Worm (Caenorhabditis elegans) whole organism, young adult: ENCODE results near the gene C54E4.4.

ENCODE experiments used
- Y56A3A.18 ChIP-seq: fragments of 200-800 bp; sonication (Bioruptor generic); IDR thresholded peaks from 2 replicates; pipeline ENCODE4 v1.3.6; 2022; ENCODE audit warnings: missing genetic modification reagents, missing genetic modification characterization, missing compliant biosample characterization
- cebp-2 ChIP-seq: fragments of 200-800 bp; sonication (Bioruptor generic); IDR thresholded peaks from 2 replicates; pipeline ENCODE4 v1.3.6; 2022; ENCODE audit warnings: missing genetic modification characterization, missing compliant biosample characterization
- let-607 ChIP-seq, 2 experiments: fragments of 200-800 bp in 1 of 2; sonication (Bioruptor generic) in 1 of 2; sonication (generic microtip) in 1 of 2; optimal IDR thresholded peaks; 2 replicates each; lab custom pipeline; 2016 to 2018; ENCODE audit warnings: mild to moderate bottlenecking in 2 of 2, missing compliant biosample characterization in 2 of 2, missing genetic modification characterization in 2 of 2, moderate library complexity in 2 of 2, missing genotype in 1 of 2
- lin-35 ChIP-seq, 3 experiments: fragments of 150-350 bp in 2 of 3; sonication (generic microtip) in 1 of 3; optimal IDR thresholded peaks; 2 replicates each; lab custom pipeline; 2014 to 2018; ENCODE audit warnings: missing biosample characterization in 3 of 3, missing genetic modification characterization in 3 of 3, missing genetic modification reagents in 3 of 3
- lsy-27 ChIP-seq: sonication (generic microtip); optimal IDR thresholded peaks from 2 replicates; lab custom pipeline; 2017; ENCODE audit warnings: missing genetic modification characterization, mild to moderate bottlenecking, missing compliant biosample characterization, antibody characterized with exemption, missing genotype, borderline replicate concordance; ENCODE audit not compliant: insufficient read depth
- nfya-2 ChIP-seq: fragments of 200-800 bp; sonication (Bioruptor generic); IDR thresholded peaks from 2 replicates; pipeline ENCODE4 v1.3.6; 2022; ENCODE audit warnings: missing genetic modification reagents, missing genetic modification characterization, missing compliant biosample characterization
- nhr-120 ChIP-seq: fragments of 200-800 bp; sonication (Bioruptor generic); IDR thresholded peaks from 2 replicates; pipeline ENCODE4 v1.3.6; 2022; ENCODE audit warnings: missing genetic modification characterization, missing compliant biosample characterization
- nhr-90 ChIP-seq: sonication (generic microtip); optimal IDR thresholded peaks from 2 replicates; lab custom pipeline; 2016; ENCODE audit warnings: missing genotype, mild to moderate bottlenecking, missing genetic modification characterization, missing compliant biosample characterization
- rcor-1 ChIP-seq: fragments of 200-800 bp; sonication (Bioruptor generic); IDR thresholded peaks from 2 replicates; pipeline ENCODE4 v1.3.6; 2022; ENCODE audit warnings: missing genetic modification reagents, missing genetic modification characterization, missing compliant biosample characterization
- snpc-1.1 ChIP-seq: sonication (generic microtip); optimal IDR thresholded peaks from 2 replicates; lab custom pipeline; 2017; ENCODE audit warnings: missing genetic modification characterization, mild to moderate bottlenecking, missing compliant biosample characterization, antibody characterized with exemption, moderate library complexity, missing genotype, missing genetic modification reagents; ENCODE audit not compliant: insufficient read depth
- snpc-4 ChIP-seq, 5 experiments: fragments of 150-350 bp in 1 of 5; sonication (generic microtip) in 4 of 5; optimal IDR thresholded peaks; 2 replicates each; lab custom pipeline; 2014 to 2018; ENCODE audit warnings: missing genetic modification characterization in 5 of 5, missing biosample characterization in 3 of 5, antibody characterized with exemption in 2 of 5, mild to moderate bottlenecking in 2 of 5, missing compliant biosample characterization in 2 of 5, missing genotype in 2 of 5, moderate library complexity in 2 of 5, missing genetic modification reagents in 1 of 5
- xnd-1 ChIP-seq: sonication (generic microtip); optimal IDR thresholded peaks from 2 replicates; lab custom pipeline; 2016; ENCODE audit warnings: missing genotype, missing genetic modification reagents, missing genetic modification characterization, missing compliant biosample characterization

DNA sequence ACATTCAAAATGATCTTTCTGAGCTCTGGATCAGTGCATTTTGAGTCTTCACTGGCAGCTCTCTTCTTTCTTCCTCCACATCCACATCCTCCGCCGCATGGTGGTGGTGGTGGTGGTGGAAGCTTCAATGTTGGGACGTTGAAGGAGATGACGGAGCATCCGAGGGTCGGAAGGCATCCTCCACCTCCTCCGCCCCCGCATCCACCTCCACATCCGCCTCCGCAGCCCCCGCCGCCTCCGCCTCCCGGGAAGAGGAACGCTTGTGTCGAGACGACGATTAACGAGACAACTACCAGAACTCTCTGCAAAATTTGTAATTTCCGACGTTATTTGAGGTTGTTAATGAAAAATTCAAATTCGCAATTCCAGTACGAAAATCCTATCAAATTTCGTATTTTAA is 41.0 kb downstream of the C54E4.4 start:
- no peak for TF ChIP-seq nfya-2 (GFP tag; lab: Robert Waterston, UW)
- TF ChIP-seq let-607 (tag; optimal IDR thresholded peaks at IDR 0.05; lab: Kevin White, UChicago): no peak
- TF ChIP-seq snpc-1.1 (tag; lab: Kevin White, UChicago): no peak
- no peak for TF ChIP-seq lsy-27 (tag; lab: Kevin White, UChicago)
- TF ChIP-seq nhr-120 (GFP tag; lab: Robert Waterston, UW): no peak
- no peak for TF ChIP-seq cebp-2 (GFP tag; lab: Robert Waterston, UW)
- TF ChIP-seq lin-35 (GFP tag; optimal IDR thresholded peaks at IDR 0.05; lab: Kevin White, UChicago): no peak
- TF ChIP-seq rcor-1 (GFP tag; lab: Robert Waterston, UW): no peak
- TF ChIP-seq snpc-4 (GFP tag; optimal IDR thresholded peaks at IDR 0.05; lab: Kevin White, UChicago): no peak
- no peak for TF ChIP-seq snpc-4 (tag; optimal IDR thresholded peaks at IDR 0.05; lab: Kevin White, UChicago)
- no peak for TF ChIP-seq xnd-1
- TF ChIP-seq nhr-90 (tag; lab: Kevin White, UChicago): no peak
- no peak for TF ChIP-seq Y56A3A.18 (GFP tag; lab: Robert Waterston, UW)
